Worm (Caenorhabditis elegans) whole organism, young adult: ENCODE measurements around the gene M01F1.8.

Experiments used
- B0261.1 ChIP-seq: sonication (generic microtip); optimal IDR thresholded peaks from 2 replicates; lab custom pipeline; 2016; ENCODE audit warnings: mild to moderate bottlenecking, missing genetic modification characterization, moderate library complexity, missing compliant biosample characterization
- C06A6.2 ChIP-seq: fragments of 200-800 bp; sonication (Bioruptor generic); conservative IDR thresholded peaks from 2 replicates; pipeline ENCODE4 v1.3.6; 2022; ENCODE audit warnings: missing genetic modification characterization, missing compliant biosample characterization
- F37B4.10 ChIP-seq: fragments of 200-800 bp; sonication (Bioruptor generic); IDR thresholded peaks from 2 replicates; pipeline ENCODE4 v1.3.6; 2022; ENCODE audit warnings: missing genetic modification characterization, missing compliant biosample characterization
- T26A5.8 ChIP-seq: sonication (generic microtip); optimal IDR thresholded peaks from 2 replicates; lab custom pipeline; 2016; ENCODE audit warnings: missing genetic modification characterization, missing compliant biosample characterization
- Y67H2A.10 ChIP-seq: fragments of 200-800 bp; sonication (Bioruptor generic); conservative IDR thresholded peaks from 2 replicates; pipeline ENCODE4 v1.3.6; 2022; ENCODE audit warnings: missing genetic modification reagents, missing genetic modification characterization, missing compliant biosample characterization
- Y95B8A.8 ChIP-seq: fragments of 200-800 bp; sonication (Bioruptor generic); IDR thresholded peaks from 2 replicates; pipeline ENCODE4 v1.3.6; 2022; ENCODE audit warnings: missing genetic modification reagents, missing genetic modification characterization, missing compliant biosample characterization
- attf-6 ChIP-seq: fragments of 200-800 bp; sonication (Bioruptor generic); IDR thresholded peaks from 2 replicates; pipeline ENCODE4 v1.3.6; 2022; ENCODE audit warnings: missing genetic modification reagents, missing genetic modification characterization, missing compliant biosample characterization
- ceh-91 ChIP-seq: fragments of 200-800 bp; sonication (Bioruptor generic); IDR thresholded peaks from 2 replicates; pipeline ENCODE4 v1.3.6; 2022; ENCODE audit warnings: missing genetic modification reagents, missing genetic modification characterization, missing compliant biosample characterization
- egl-44 ChIP-seq: fragments of 200-800 bp; sonication (Bioruptor generic); IDR thresholded peaks from 2 replicates; pipeline ENCODE4 v1.3.6; 2022; ENCODE audit warnings: missing genetic modification reagents, missing genetic modification characterization, missing compliant biosample characterization
- ets-4 ChIP-seq: fragments of 200-800 bp; sonication (Bioruptor generic); optimal IDR thresholded peaks from 2 replicates; lab custom pipeline; 2018; ENCODE audit warnings: mild to moderate bottlenecking, missing genetic modification characterization, missing compliant biosample characterization
- gei-17 ChIP-seq: fragments of 200-800 bp; sonication (Bioruptor generic); optimal IDR thresholded peaks from 2 replicates; lab custom pipeline; 2018; ENCODE audit warnings: mild to moderate bottlenecking, missing genetic modification characterization, missing compliant biosample characterization
- him-1 ChIP-seq: sonication (generic microtip); optimal IDR thresholded peaks from 2 replicates; lab custom pipeline; 2016; ENCODE audit warnings: missing genotype, missing genetic modification reagents, missing genetic modification characterization, missing compliant biosample characterization
- hmg-1.2 ChIP-seq: fragments of 200-800 bp; sonication (Bioruptor generic); IDR thresholded peaks from 2 replicates; pipeline ENCODE4 v1.3.6; 2022; ENCODE audit warnings: missing genetic modification reagents, missing genetic modification characterization, missing compliant biosample characterization
- let-607 ChIP-seq, 2 experiments: fragments of 200-800 bp in 1 of 2; sonication (Bioruptor generic) in 1 of 2; sonication (generic microtip) in 1 of 2; optimal IDR thresholded peaks; 2 replicates each; lab custom pipeline; 2016 to 2018; ENCODE audit warnings: mild to moderate bottlenecking in 2 of 2, missing compliant biosample characterization in 2 of 2, missing genetic modification characterization in 2 of 2, moderate library complexity in 2 of 2, missing genotype in 1 of 2
- lin-26 ChIP-seq: fragments of 200-800 bp; sonication (Bioruptor generic); IDR thresholded peaks from 2 replicates; pipeline ENCODE4 v1.3.6; 2022; ENCODE audit warnings: missing genetic modification reagents, missing genetic modification characterization, missing compliant biosample characterization
- lin-40 ChIP-seq: sonication (generic microtip); optimal IDR thresholded peaks from 2 replicates; lab custom pipeline; 2016; ENCODE audit warnings: missing genetic modification characterization, mild to moderate bottlenecking, missing compliant biosample characterization, missing genotype, missing genetic modification reagents
- lin-54 ChIP-seq: fragments of 200-800 bp; sonication (Bioruptor generic); optimal IDR thresholded peaks from 2 replicates; lab custom pipeline; 2018; ENCODE audit warnings: mild to moderate bottlenecking, missing genetic modification characterization, missing compliant biosample characterization
- madf-6 ChIP-seq: fragments of 200-800 bp; sonication (Bioruptor generic); IDR thresholded peaks from 2 replicates; pipeline ENCODE4 v1.3.6; 2022; ENCODE audit warnings: missing genetic modification reagents, missing genetic modification characterization, missing compliant biosample characterization
- mel-28 ChIP-seq: sonication (generic microtip); optimal IDR thresholded peaks from 2 replicates; lab custom pipeline; 2016; ENCODE audit warnings: borderline replicate concordance, mild to moderate bottlenecking, missing genetic modification characterization, missing compliant biosample characterization
- nhr-27 ChIP-seq: fragments of 200-800 bp; sonication (Bioruptor generic); optimal IDR thresholded peaks from 2 replicates; lab custom pipeline; 2018; ENCODE audit warnings: mild to moderate bottlenecking, missing genetic modification characterization, moderate library complexity, missing compliant biosample characterization
- repo-1 ChIP-seq: sonication (generic microtip); optimal IDR thresholded peaks from 2 replicates; lab custom pipeline; 2017; ENCODE audit warnings: mild to moderate bottlenecking, missing genetic modification characterization, missing compliant biosample characterization
- snpc-1.1 ChIP-seq: sonication (generic microtip); optimal IDR thresholded peaks from 2 replicates; lab custom pipeline; 2017; ENCODE audit warnings: missing genetic modification characterization, mild to moderate bottlenecking, missing compliant biosample characterization, antibody characterized with exemption, moderate library complexity, missing genotype, missing genetic modification reagents; ENCODE audit not compliant: insufficient read depth
- snpc-4 ChIP-seq, 5 experiments: fragments of 150-350 bp in 1 of 5; sonication (generic microtip) in 4 of 5; optimal IDR thresholded peaks; 2 replicates each; lab custom pipeline; 2014 to 2018; ENCODE audit warnings: missing genetic modification characterization in 5 of 5, missing biosample characterization in 3 of 5, antibody characterized with exemption in 2 of 5, mild to moderate bottlenecking in 2 of 5, missing compliant biosample characterization in 2 of 5, missing genotype in 2 of 5, moderate library complexity in 2 of 5, missing genetic modification reagents in 1 of 5
- sptf-2 ChIP-seq: fragments of 200-800 bp; sonication (Bioruptor generic); optimal IDR thresholded peaks from 2 replicates; lab custom pipeline; 2018; ENCODE audit warnings: mild to moderate bottlenecking, missing genetic modification characterization, missing compliant biosample characterization
- tbx-9 ChIP-seq: sonication (generic microtip); optimal IDR thresholded peaks from 2 replicates; lab custom pipeline; 2016; ENCODE audit warnings: borderline replicate concordance, missing genetic modification characterization, inconsistent platforms, missing compliant biosample characterization
- tlf-1 ChIP-seq: fragments of 200-800 bp; sonication (Bioruptor generic); optimal IDR thresholded peaks from 2 replicates; lab custom pipeline; 2018; ENCODE audit warnings: mild to moderate bottlenecking, missing genetic modification characterization, missing compliant biosample characterization
- unc-130 ChIP-seq: sonication (generic microtip); optimal IDR thresholded peaks from 2 replicates; lab custom pipeline; 2016; ENCODE audit warnings: missing genetic modification reagents, missing genetic modification characterization, missing compliant biosample characterization
- xnd-1 ChIP-seq: sonication (generic microtip); optimal IDR thresholded peaks from 2 replicates; lab custom pipeline; 2016; ENCODE audit warnings: missing genotype, missing genetic modification reagents, missing genetic modification characterization, missing compliant biosample characterization
- ztf-18 ChIP-seq: sonication (generic microtip); optimal IDR thresholded peaks from 2 replicates; lab custom pipeline; 2016; ENCODE audit warnings: missing genotype, mild to moderate bottlenecking, missing genetic modification characterization, missing compliant biosample characterization
- ztf-28 ChIP-seq: fragments of 200-800 bp; sonication (Bioruptor generic); IDR thresholded peaks from 2 replicates; pipeline ENCODE4 v1.3.6; 2022; ENCODE audit warnings: missing genetic modification reagents, missing genetic modification characterization, missing compliant biosample characterization

M01F1.8 gene

ce11 chrIII:3493138-3493537 is 9.2 kb downstream of the M01F1.8 start, which contains the start of gene gly-14:
TSS of gene gly-14 (minus strand) at chrIII:3493238.
- no peak for TF ChIP-seq egl-44 (GFP tag; lab: Robert Waterston, UW)
- TF ChIP-seq F37B4.10 (GFP tag; lab: Robert Waterston, UW): no peak
- no peak for TF ChIP-seq snpc-4 (GFP tag; optimal IDR thresholded peaks at IDR 0.05; lab: Kevin White, UChicago)
- TF ChIP-seq snpc-4 (tag; optimal IDR thresholded peaks at IDR 0.05; lab: Kevin White, UChicago): no peak
- no peak for TF ChIP-seq ceh-91
- no peak for TF ChIP-seq hmg-1.2 (GFP tag; lab: Robert Waterston, UW)

ce11 chrIII:3488224-3488623 is 14.1 kb downstream of the M01F1.8 start, which contains the start of gene C34C12.7:
TSS of gene C34C12.7 (minus strand) at chrIII:3488341.
- TF ChIP-seq him-1 (no peak), mel-28 (tag; lab: Kevin White, UChicago) (no peak), hmg-1.2 (GFP tag; lab: Robert Waterston, UW) (peak; percentile 65), gei-17 (GFP tag; lab: Kevin White, UChicago) (no peak), repo-1 (tag; lab: Kevin White, UChicago) (no peak), snpc-4 (GFP tag; optimal IDR thresholded peaks at IDR 0.05; lab: Kevin White, UChicago) (no peak), snpc-4 (tag; optimal IDR thresholded peaks at IDR 0.05; lab: Kevin White, UChicago) (no peak), madf-6 (GFP tag; lab: Robert Waterston, UW) (no peak), tbx-9 (tag; lab: Kevin White, UChicago) (no peak), ztf-18 (tag; lab: Kevin White, UChicago) (no peak)

DNA sequence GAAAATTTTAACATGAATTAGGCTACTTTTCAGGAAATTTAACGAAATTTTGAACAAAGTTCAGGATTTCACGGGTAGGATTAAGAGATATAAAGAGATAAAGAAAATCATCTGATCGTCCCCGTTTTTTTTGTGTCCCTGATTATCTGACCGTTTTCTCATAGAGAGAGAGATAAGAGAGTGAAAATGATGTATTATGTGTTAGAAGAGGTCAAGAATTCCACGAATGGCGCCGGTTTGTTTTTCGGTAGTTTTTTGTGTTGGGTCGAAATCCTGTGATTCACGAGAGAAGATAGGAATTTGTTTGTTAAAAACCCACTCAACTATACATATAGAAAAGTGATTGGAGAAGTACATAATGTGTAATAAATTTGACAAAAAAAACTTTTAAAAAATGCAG is 15.2 kb downstream of the M01F1.8 start:
- no peak for TF ChIP-seq T26A5.8 (tag; lab: Kevin White, UChicago)

- no peak for TF ChIP-seq lin-54 (GFP tag; lab: Kevin White, UChicago)
- TF ChIP-seq lin-26 (GFP tag; lab: Robert Waterston, UW): no peak
- TF ChIP-seq unc-130 (GFP tag; lab: Kevin White, UChicago): no peak
- TF ChIP-seq ets-4 (GFP tag; lab: Kevin White, UChicago): no peak
- no peak for TF ChIP-seq sptf-2 (GFP tag; lab: Kevin White, UChicago)
- TF ChIP-seq let-607 (tag; optimal IDR thresholded peaks at IDR 0.05; lab: Kevin White, UChicago): no peak
- no peak for TF ChIP-seq snpc-1.1 (tag; lab: Kevin White, UChicago)
- no peak for TF ChIP-seq B0261.1 (tag; lab: Kevin White, UChicago)
- no peak for TF ChIP-seq ztf-28 (GFP tag; lab: Robert Waterston, UW)
- no peak for TF ChIP-seq tlf-1 (GFP tag; lab: Kevin White, UChicago)
- TF ChIP-seq, all 124 proteins: peak for 0
Observed at ce11 chrIII:3486055-3486454, 16.3 kb downstream of the M01F1.8 start.

ce11 chrIII:3484995-3485394 is 17.4 kb downstream of the M01F1.8 start:
- no peak for TF ChIP-seq nhr-27 (tag; lab: Kevin White, UChicago)
- no peak for TF ChIP-seq attf-6 (GFP tag; lab: Robert Waterston, UW)
- TF ChIP-seq tbx-9 (tag; lab: Kevin White, UChicago): no peak
- no peak for TF ChIP-seq ztf-18 (tag; lab: Kevin White, UChicago)
- TF ChIP-seq C06A6.2 (GFP tag; lab: Robert Waterston, UW): no peak
- no peak for TF ChIP-seq lin-40 (tag; lab: Kevin White, UChicago)
- TF ChIP-seq Y67H2A.10: no peak
- no peak for TF ChIP-seq Y95B8A.8
- TF ChIP-seq xnd-1 (tag; lab: Kevin White, UChicago): no peak
- TF ChIP-seq gei-17 (GFP tag; lab: Kevin White, UChicago): no peak
